Worm (Caenorhabditis elegans) whole organism, young adult: ENCODE measurements around the gene F13H8.2.

ENCODE experiments used
- B0261.1 ChIP-seq: sonication (generic microtip); optimal IDR thresholded peaks from 2 replicates; lab custom pipeline; 2016; ENCODE audit warnings: mild to moderate bottlenecking, missing genetic modification characterization, moderate library complexity, missing compliant biosample characterization
- C17E4.6 ChIP-seq: fragments of 200-800 bp; sonication (Bioruptor generic); IDR thresholded peaks from 2 replicates; pipeline ENCODE4 v1.3.6; 2022; ENCODE audit warnings: missing genetic modification reagents, missing genetic modification characterization, missing compliant biosample characterization
- F10E7.11 ChIP-seq: sonication (generic microtip); optimal IDR thresholded peaks from 2 replicates; lab custom pipeline; 2017; ENCODE audit warnings: mild to moderate bottlenecking, missing genetic modification characterization, moderate library complexity, missing compliant biosample characterization
- F33H1.4 ChIP-seq: fragments of 200-800 bp; sonication (Bioruptor generic); IDR thresholded peaks from 2 replicates; pipeline ENCODE4 v1.3.6; 2022; ENCODE audit warnings: missing genetic modification reagents, missing genetic modification characterization, missing compliant biosample characterization
- F57A8.1 ChIP-seq: fragments of 200-800 bp; sonication (Bioruptor generic); optimal IDR thresholded peaks from 2 replicates; lab custom pipeline; 2018; ENCODE audit warnings: mild to moderate bottlenecking, missing genetic modification characterization, moderate library complexity, missing compliant biosample characterization
- Y53F4B.3 ChIP-seq: fragments of 200-800 bp; sonication (Bioruptor generic); IDR thresholded peaks from 2 replicates; pipeline ENCODE4 v1.3.6; 2022; ENCODE audit warnings: missing genetic modification reagents, missing genetic modification characterization, missing compliant biosample characterization
- Y56A3A.18 ChIP-seq: fragments of 200-800 bp; sonication (Bioruptor generic); IDR thresholded peaks from 2 replicates; pipeline ENCODE4 v1.3.6; 2022; ENCODE audit warnings: missing genetic modification reagents, missing genetic modification characterization, missing compliant biosample characterization
- aptf-2 ChIP-seq: fragments of 200-800 bp; sonication (Bioruptor generic); conservative IDR thresholded peaks from 2 replicates; pipeline ENCODE4 v1.3.6; 2022; ENCODE audit warnings: missing genetic modification reagents, missing genetic modification characterization, missing compliant biosample characterization
- aptf-3 ChIP-seq: fragments of 200-800 bp; sonication (Bioruptor generic); IDR thresholded peaks from 2 replicates; pipeline ENCODE4 v1.3.6; 2022; ENCODE audit warnings: missing genetic modification characterization, missing compliant biosample characterization
- attf-3 ChIP-seq: fragments of 200-800 bp; sonication (Bioruptor generic); conservative IDR thresholded peaks from 2 replicates; pipeline ENCODE4 v1.3.6; 2022; ENCODE audit warnings: missing genetic modification reagents, missing genetic modification characterization, missing compliant biosample characterization
- ceh-58 ChIP-seq: fragments of 200-800 bp; sonication (Bioruptor generic); IDR thresholded peaks from 2 replicates; pipeline ENCODE4 v1.3.6; 2022; ENCODE audit warnings: missing genetic modification characterization, missing compliant biosample characterization
- ceh-79 ChIP-seq: sonication (generic microtip); optimal IDR thresholded peaks from 2 replicates; lab custom pipeline; 2017; ENCODE audit warnings: mild to moderate bottlenecking, missing genetic modification characterization, missing compliant biosample characterization
- ceh-91 ChIP-seq: fragments of 200-800 bp; sonication (Bioruptor generic); IDR thresholded peaks from 2 replicates; pipeline ENCODE4 v1.3.6; 2022; ENCODE audit warnings: missing genetic modification reagents, missing genetic modification characterization, missing compliant biosample characterization
- die-1 ChIP-seq: sonication (generic microtip); optimal IDR thresholded peaks from 2 replicates; lab custom pipeline; 2016; ENCODE audit warnings: missing genotype, mild to moderate bottlenecking, missing genetic modification characterization, missing compliant biosample characterization
- dpl-1 ChIP-seq: fragments of 150-350 bp; optimal IDR thresholded peaks from 2 replicates; lab custom pipeline; 2014; ENCODE audit warnings: missing biosample characterization, missing genetic modification reagents, missing genetic modification characterization
- him-1 ChIP-seq: sonication (generic microtip); optimal IDR thresholded peaks from 2 replicates; lab custom pipeline; 2016; ENCODE audit warnings: missing genotype, missing genetic modification reagents, missing genetic modification characterization, missing compliant biosample characterization
- let-607 ChIP-seq, 2 experiments: fragments of 200-800 bp in 1 of 2; sonication (Bioruptor generic) in 1 of 2; sonication (generic microtip) in 1 of 2; optimal IDR thresholded peaks; 2 replicates each; lab custom pipeline; 2016 to 2018; ENCODE audit warnings: mild to moderate bottlenecking in 2 of 2, missing compliant biosample characterization in 2 of 2, missing genetic modification characterization in 2 of 2, moderate library complexity in 2 of 2, missing genotype in 1 of 2
- lin-35 ChIP-seq, 3 experiments: fragments of 150-350 bp in 2 of 3; sonication (generic microtip) in 1 of 3; optimal IDR thresholded peaks; 2 replicates each; lab custom pipeline; 2014 to 2018; ENCODE audit warnings: missing biosample characterization in 3 of 3, missing genetic modification characterization in 3 of 3, missing genetic modification reagents in 3 of 3
- lin-40 ChIP-seq: sonication (generic microtip); optimal IDR thresholded peaks from 2 replicates; lab custom pipeline; 2016; ENCODE audit warnings: missing genetic modification characterization, mild to moderate bottlenecking, missing compliant biosample characterization, missing genotype, missing genetic modification reagents
- madf-8 ChIP-seq: fragments of 200-800 bp; sonication (Bioruptor generic); conservative IDR thresholded peaks from 2 replicates; pipeline ENCODE4 v1.3.6; 2022; ENCODE audit warnings: missing genetic modification reagents, missing genetic modification characterization, missing compliant biosample characterization
- mcd-1 ChIP-seq: fragments of 200-800 bp; sonication (Bioruptor generic); IDR thresholded peaks from 2 replicates; pipeline ENCODE4 v1.3.6; 2022; ENCODE audit warnings: missing genetic modification reagents, missing genetic modification characterization, missing compliant biosample characterization
- nhr-80 ChIP-seq: sonication (generic microtip); optimal IDR thresholded peaks from 2 replicates; lab custom pipeline; 2016; ENCODE audit warnings: missing genetic modification characterization, missing compliant biosample characterization
- nhr-90 ChIP-seq: sonication (generic microtip); optimal IDR thresholded peaks from 2 replicates; lab custom pipeline; 2016; ENCODE audit warnings: missing genotype, mild to moderate bottlenecking, missing genetic modification characterization, missing compliant biosample characterization
- pbrm-1 ChIP-seq: fragments of 200-800 bp; sonication (Bioruptor generic); IDR thresholded peaks from 2 replicates; pipeline ENCODE4 v1.3.6; 2022; ENCODE audit warnings: missing genetic modification reagents, missing genetic modification characterization, missing compliant biosample characterization
- pha-4 ChIP-seq: fragments of 150-350 bp; sonication (generic microtip); optimal IDR thresholded peaks from 2 replicates; lab custom pipeline; 2014; ENCODE audit warnings: missing biosample characterization, missing genetic modification reagents, missing genetic modification characterization
- rec-8 ChIP-seq, 2 experiments: sonication (generic microtip); optimal IDR thresholded peaks; 2 replicates each; lab custom pipeline; 2016; ENCODE audit warnings: mild to moderate bottlenecking in 2 of 2, missing genetic modification characterization in 2 of 2, missing genetic modification reagents in 2 of 2, missing genotype in 2 of 2, missing biosample characterization in 1 of 2, missing compliant biosample characterization in 1 of 2, moderate library complexity in 1 of 2
- snpc-4 ChIP-seq, 5 experiments: fragments of 150-350 bp in 1 of 5; sonication (generic microtip) in 4 of 5; optimal IDR thresholded peaks; 2 replicates each; lab custom pipeline; 2014 to 2018; ENCODE audit warnings: missing genetic modification characterization in 5 of 5, missing biosample characterization in 3 of 5, antibody characterized with exemption in 2 of 5, mild to moderate bottlenecking in 2 of 5, missing compliant biosample characterization in 2 of 5, missing genotype in 2 of 5, moderate library complexity in 2 of 5, missing genetic modification reagents in 1 of 5
- tbx-9 ChIP-seq: sonication (generic microtip); optimal IDR thresholded peaks from 2 replicates; lab custom pipeline; 2016; ENCODE audit warnings: borderline replicate concordance, missing genetic modification characterization, inconsistent platforms, missing compliant biosample characterization
- tlf-1 ChIP-seq: fragments of 200-800 bp; sonication (Bioruptor generic); optimal IDR thresholded peaks from 2 replicates; lab custom pipeline; 2018; ENCODE audit warnings: mild to moderate bottlenecking, missing genetic modification characterization, missing compliant biosample characterization
- unc-62 ChIP-seq: fragments of 150-350 bp; optimal IDR thresholded peaks from 2 replicates; lab custom pipeline; 2014; ENCODE audit warnings: missing biosample characterization, missing genetic modification reagents, missing genetic modification characterization
- xnd-1 ChIP-seq: sonication (generic microtip); optimal IDR thresholded peaks from 2 replicates; lab custom pipeline; 2016; ENCODE audit warnings: missing genotype, missing genetic modification reagents, missing genetic modification characterization, missing compliant biosample characterization
- zfh-2 ChIP-seq: fragments of 200-800 bp; sonication (Bioruptor generic); conservative IDR thresholded peaks from 2 replicates; pipeline ENCODE4 v1.3.6; 2022; ENCODE audit warnings: missing genetic modification reagents, missing genetic modification characterization, missing compliant biosample characterization

F13H8.2 gene

ce11 chrII:6252707-6253106 lies 17.5 kb upstream of the F13H8.2 start (continued):
- TF ChIP-seq die-1 (tag; lab: Kevin White, UChicago) (no peak), aptf-3 (GFP tag; lab: Robert Waterston, UW) (0 out of 2 replicates have a peak, but pooled peaks have one; percentile 18), rec-8 (tag; optimal IDR thresholded peaks at IDR 0.05; lab: Kevin White, UChicago) (no peak), lin-35 (GFP tag; optimal IDR thresholded peaks at IDR 0.05; lab: Kevin White, UChicago) (no peak), pha-4 (tag; lab: Kevin White, UChicago) (no peak), lin-40 (tag; lab: Kevin White, UChicago) (no peak), ceh-58 (no peak), B0261.1 (tag; lab: Kevin White, UChicago) (no peak), zfh-2 (GFP tag; lab: Robert Waterston, UW) (no peak), let-607 (tag; optimal IDR thresholded peaks at IDR 0.05; lab: Kevin White, UChicago) (no peak), Y56A3A.18 (GFP tag; lab: Robert Waterston, UW) (peak; percentile 63; the same call in 1 of the 2 replicates), madf-8 (GFP tag; lab: Robert Waterston, UW) (no peak), unc-62 (GFP tag; lab: Kevin White, UChicago) (no peak), tlf-1 (GFP tag; lab: Kevin White, UChicago) (peak; percentile 4), F33H1.4 (GFP tag; lab: Robert Waterston, UW) (no peak), ceh-91 (GFP tag; lab: Robert Waterston, UW) (no peak), tbx-9 (no peak), dpl-1 (GFP tag; lab: Kevin White, UChicago) (no peak)

- no peak for TF ChIP-seq nhr-80
- no peak for TF ChIP-seq Y53F4B.3 (GFP tag; lab: Robert Waterston, UW)
- TF ChIP-seq unc-62 (GFP tag; lab: Kevin White, UChicago): no peak
- no peak for TF ChIP-seq him-1 (tag; lab: Kevin White, UChicago)
- TF ChIP-seq xnd-1 (tag; lab: Kevin White, UChicago): no peak
- no peak for TF ChIP-seq mcd-1
- no peak for TF ChIP-seq F10E7.11
Observed at ce11 chrII:6256024-6256423, 14.1 kb upstream of the F13H8.2 start, which contains the start of gene F13H8.5. Gene F13H8.5, minus strand, starts transcription at chrII:6256124.

- TF ChIP-seq aptf-2: no peak
- TF ChIP-seq F57A8.1 (GFP tag; lab: Kevin White, UChicago): no peak
- no peak for TF ChIP-seq ceh-79
- no peak for TF ChIP-seq C17E4.6 (GFP tag; lab: Robert Waterston, UW)
- TF ChIP-seq attf-3: no peak
- no peak for TF ChIP-seq nhr-90
Observed at ce11 chrII:6257220-6257877, 12.8 kb upstream of the F13H8.2 start.

- TF ChIP-seq pbrm-1: no peak
- peak; percentile 58 for TF ChIP-seq nhr-80
Observed at ce11 chrII:6259867-6260266, 10.3 kb upstream of the F13H8.2 start, which contains the start of gene F13H8.11. Gene F13H8.11, minus strand, starts transcription at chrII:6260021.

- TF ChIP-seq snpc-4 (GFP tag; optimal IDR thresholded peaks at IDR 0.05; lab: Kevin White, UChicago) (no peak), snpc-4 (tag; optimal IDR thresholded peaks at IDR 0.05; lab: Kevin White, UChicago) (no peak), nhr-80 (peak; percentile 17)
Observed at ce11 chrII:6260684-6261083, 9.5 kb upstream of the F13H8.2 start, which contains the start of gene nmgp-1. Gene nmgp-1, plus strand, starts transcription at chrII:6260857.
